Worm (Caenorhabditis elegans): ENCODE results near the gene F23D12.7.

- no peak for TF ChIP-seq ref-2 (tag; optimal IDR thresholded peaks at IDR 0.05)
- TF ChIP-seq hlh-30 (tag; optimal IDR thresholded peaks at IDR 0.05; ENCODE audit: insufficient read depth): no peak
- TF ChIP-seq fkh-6 (tag; optimal IDR thresholded peaks at IDR 0.05): no peak
Observed at ce11 chrX:14447498-14447897, 6.1 kb downstream of the F23D12.7 start.

Data from whole organism, late embryonic.